Fruit fly (Drosophila melanogaster) whole organism, embryonic: ENCODE results near the gene CG18234.

ENCODE experiments used
- B-H1 ChIP-seq: fragments of 200-800 bp; sonication (Bioruptor generic); IDR thresholded peaks from 3 replicates; pipeline ENCODE4 v1.3.6; 2022; ENCODE audit warnings: missing biosample characterization, missing genetic modification characterization
- Bgb ChIP-seq: fragments of 200-800 bp; sonication (Bioruptor generic); IDR thresholded peaks from 2 replicates; pipeline ENCODE4 v1.3.6; 2022; ENCODE audit warnings: missing biosample characterization, missing genetic modification characterization; ENCODE audit not compliant: partially characterized antibody
- CG10979 ChIP-seq: fragments of 200-800 bp; sonication (Bioruptor generic); optimal IDR thresholded peaks from 2 replicates; lab custom pipeline; 2018; ENCODE audit warnings: missing biosample characterization, mild to moderate bottlenecking, missing genetic modification characterization, moderate library complexity
- CG11695 ChIP-seq: fragments of 200-800 bp; sonication (Bioruptor generic); IDR thresholded peaks from 3 replicates; pipeline ENCODE4 v1.3.6; 2022; ENCODE audit warnings: missing biosample characterization, missing genetic modification characterization
- CG12104 ChIP-seq: fragments of 200-800 bp; sonication (Bioruptor generic); optimal IDR thresholded peaks from 3 replicates; lab custom pipeline; 2016; ENCODE audit warnings: missing biosample characterization, missing genetic modification characterization
- CG12219 ChIP-seq: fragments of 200-800 bp; sonication (Bioruptor generic); optimal IDR thresholded peaks from 3 replicates; lab custom pipeline; 2018; ENCODE audit warnings: missing biosample characterization, mild to moderate bottlenecking, missing genetic modification characterization
- CG1233 ChIP-seq: fragments of 200-800 bp; sonication (Bioruptor generic); optimal IDR thresholded peaks from 4 replicates; lab custom pipeline; 2018; ENCODE audit warnings: missing biosample characterization, mild to moderate bottlenecking, missing genetic modification characterization
- CG12659 ChIP-seq: fragments of 200-800 bp; sonication (Bioruptor generic); optimal IDR thresholded peaks from 3 replicates; lab custom pipeline; 2017; ENCODE audit warnings: mild to moderate bottlenecking, missing biosample characterization, missing genetic modification reagents, missing genetic modification characterization
- CG13296 ChIP-seq: fragments of 200-800 bp; sonication (Bioruptor generic); optimal IDR thresholded peaks from 3 replicates; lab custom pipeline; 2018; ENCODE audit warnings: missing biosample characterization, mild to moderate bottlenecking, missing genetic modification characterization
- CG1529 ChIP-seq: fragments of 200-800 bp; sonication (Bioruptor generic); optimal IDR thresholded peaks from 3 replicates; lab custom pipeline; 2018; ENCODE audit warnings: missing biosample characterization, missing genetic modification characterization
- CG16813 ChIP-seq: fragments of 200-800 bp; sonication (Bioruptor generic); IDR thresholded peaks from 3 replicates; pipeline ENCODE4 v1.3.6; 2022; ENCODE audit warnings: missing biosample characterization, missing genetic modification characterization; ENCODE audit not compliant: partially characterized antibody
- CG17612 ChIP-seq: fragments of 200-800 bp; sonication (Bioruptor generic); IDR thresholded peaks from 2 replicates; pipeline ENCODE4 v1.3.6; 2022; ENCODE audit warnings: missing biosample characterization, missing genetic modification characterization
- CG17829 ChIP-seq: fragments of 200-800 bp; optimal IDR thresholded peaks from 2 replicates; lab custom pipeline; 2019; ENCODE audit warnings: missing biosample characterization, mild to moderate bottlenecking, missing genetic modification characterization, moderate library complexity
- CG2129 ChIP-seq: fragments of 200-800 bp; sonication (Bioruptor generic); IDR thresholded peaks from 2 replicates; pipeline ENCODE4 v1.3.6; 2022; ENCODE audit warnings: missing biosample characterization, missing genetic modification characterization; ENCODE audit not compliant: partially characterized antibody
- CG32767 ChIP-seq: fragments of 200-800 bp; sonication (Bioruptor generic); IDR thresholded peaks from 2 replicates; pipeline ENCODE4 v1.3.6; 2022; ENCODE audit warnings: missing biosample characterization, missing genetic modification characterization
- CG3281 ChIP-seq: fragments of 200-800 bp; sonication (Bioruptor generic); optimal IDR thresholded peaks from 3 replicates; lab custom pipeline; 2017; ENCODE audit warnings: missing biosample characterization, mild to moderate bottlenecking, missing genetic modification characterization
- CG4730 ChIP-seq: fragments of 200-800 bp; sonication (Bioruptor generic); IDR thresholded peaks from 2 replicates; pipeline ENCODE4 v1.3.6; 2022; ENCODE audit warnings: missing biosample characterization, missing genetic modification characterization
- CG6813 ChIP-seq: fragments of 200-800 bp; sonication (Bioruptor generic); optimal IDR thresholded peaks from 2 replicates; lab custom pipeline; 2017; ENCODE audit warnings: missing biosample characterization, missing genetic modification characterization, mild to moderate bottlenecking, moderate library complexity, missing genetic modification reagents
- CG9932 ChIP-seq: fragments of 200-800 bp; sonication (Bioruptor generic); IDR thresholded peaks from 2 replicates; pipeline ENCODE4 v1.3.6; 2022; ENCODE audit warnings: missing biosample characterization, missing genetic modification characterization
- CkIIα-i1 ChIP-seq: fragments of 200-800 bp; sonication (Bioruptor generic); IDR thresholded peaks from 2 replicates; pipeline ENCODE4 v1.3.6; 2022; ENCODE audit warnings: missing biosample characterization, missing genetic modification characterization
- CoRest ChIP-seq: fragments of 200-800 bp; sonication (Bioruptor generic); optimal IDR thresholded peaks from 3 replicates; lab custom pipeline; 2018; ENCODE audit warnings: missing biosample characterization, mild to moderate bottlenecking, missing genetic modification characterization, moderate library complexity
- D19B ChIP-seq: fragments of 200-800 bp; sonication (Bioruptor generic); optimal IDR thresholded peaks from 2 replicates; lab custom pipeline; 2017; ENCODE audit warnings: missing biosample characterization, mild to moderate bottlenecking, missing genetic modification characterization
- Elba2 ChIP-seq: fragments of 200-800 bp; sonication (Bioruptor generic); optimal IDR thresholded peaks from 3 replicates; lab custom pipeline; 2016; ENCODE audit warnings: missing biosample characterization, missing genetic modification characterization
- Fer2 ChIP-seq: fragments of 200-800 bp; sonication (Bioruptor generic); optimal IDR thresholded peaks from 2 replicates; lab custom pipeline; 2018; ENCODE audit warnings: missing biosample characterization, mild to moderate bottlenecking, missing genetic modification characterization, moderate library complexity
- GATAe ChIP-seq: fragments of 200-800 bp; sonication (Bioruptor generic); conservative IDR thresholded peaks from 2 replicates; pipeline ENCODE4 v1.3.6; 2022; ENCODE audit warnings: missing biosample characterization, missing genetic modification characterization
- Gug ChIP-seq: fragments of 200-800 bp; sonication (Bioruptor generic); IDR thresholded peaks from 4 replicates; pipeline ENCODE4 v1.3.6; 2022; ENCODE audit warnings: missing biosample characterization, missing genetic modification characterization
- H15 ChIP-seq: fragments of 200-800 bp; sonication (Bioruptor generic); IDR thresholded peaks from 3 replicates; pipeline ENCODE4 v1.3.6; 2022; ENCODE audit warnings: missing biosample characterization, missing genetic modification characterization
- HLH54F ChIP-seq: fragments of 200-800 bp; sonication (Bioruptor generic); optimal IDR thresholded peaks from 3 replicates; lab custom pipeline; 2016; ENCODE audit warnings: missing biosample characterization, missing genetic modification characterization
- Hr3 ChIP-seq: fragments of 200-800 bp; sonication (Bioruptor generic); optimal IDR thresholded peaks from 3 replicates; lab custom pipeline; 2016; ENCODE audit warnings: missing biosample characterization, missing genetic modification characterization
- Hr39 ChIP-seq: fragments of >200 bp; optimal IDR thresholded peaks from 2 replicates; lab custom pipeline; 2017
- Jarid2 ChIP-seq: fragments of 200-800 bp; sonication (Bioruptor generic); optimal IDR thresholded peaks from 3 replicates; lab custom pipeline; 2017; ENCODE audit warnings: mild to moderate bottlenecking, missing biosample characterization, missing genetic modification reagents, missing genetic modification characterization
- MTF-1 ChIP-seq: fragments of 200-800 bp; sonication (Bioruptor generic); optimal IDR thresholded peaks from 2 replicates; lab custom pipeline; 2018; ENCODE audit warnings: missing biosample characterization, mild to moderate bottlenecking, missing genetic modification characterization, borderline replicate concordance
- Max ChIP-seq: fragments of 200-800 bp; sonication (Bioruptor generic); optimal IDR thresholded peaks from 2 replicates; lab custom pipeline; 2016; ENCODE audit warnings: missing biosample characterization, mild to moderate bottlenecking, missing genetic modification characterization
- Ptx1 ChIP-seq: fragments of 200-800 bp; sonication (Bioruptor generic); IDR thresholded peaks from 2 replicates; pipeline ENCODE4 v1.3.6; 2022; ENCODE audit warnings: missing biosample characterization, missing genetic modification characterization
- Sry-β ChIP-seq: fragments of 200-800 bp; sonication (Bioruptor generic); optimal IDR thresholded peaks from 2 replicates; lab custom pipeline; 2018; ENCODE audit warnings: missing biosample characterization, mild to moderate bottlenecking, missing genetic modification characterization, moderate library complexity
- ase ChIP-seq: fragments of 200-800 bp; sonication (Bioruptor generic); IDR thresholded peaks from 3 replicates; pipeline ENCODE4 v1.3.6; 2022; ENCODE audit warnings: missing biosample characterization, missing genetic modification characterization
- bbx ChIP-seq: fragments of 200-800 bp; sonication (Bioruptor generic); IDR thresholded peaks from 2 replicates; pipeline ENCODE4 v1.3.6; 2022; ENCODE audit warnings: missing biosample characterization, missing genetic modification characterization; ENCODE audit not compliant: partially characterized antibody
- crc ChIP-seq: fragments of 200-800 bp; sonication (Bioruptor generic); optimal IDR thresholded peaks from 2 replicates; lab custom pipeline; 2016; ENCODE audit warnings: missing biosample characterization, missing genetic modification characterization
- ewg ChIP-seq: fragments of 200-800 bp; sonication (Bioruptor generic); optimal IDR thresholded peaks from 3 replicates; lab custom pipeline; 2017; ENCODE audit warnings: mild to moderate bottlenecking, missing biosample characterization, missing genetic modification reagents, missing genetic modification characterization
- jumu ChIP-seq: fragments of 200-800 bp; sonication (Bioruptor generic); optimal IDR thresholded peaks from 3 replicates; lab custom pipeline; 2016; ENCODE audit warnings: missing biosample characterization, missing genetic modification characterization
- kah ChIP-seq: fragments of 200-800 bp; sonication (Bioruptor generic); optimal IDR thresholded peaks from 2 replicates; lab custom pipeline; 2018; ENCODE audit warnings: missing biosample characterization, mild to moderate bottlenecking, missing genetic modification characterization
- lilli ChIP-seq: fragments of 200-800 bp; sonication (Bioruptor generic); optimal IDR thresholded peaks from 3 replicates; lab custom pipeline; 2016; ENCODE audit warnings: missing biosample characterization, missing genetic modification characterization
- mirr ChIP-seq: fragments of 200-800 bp; sonication (Bioruptor generic); optimal IDR thresholded peaks from 3 replicates; lab custom pipeline; 2018; ENCODE audit warnings: missing biosample characterization, mild to moderate bottlenecking, missing genetic modification characterization
- odd ChIP-seq: fragments of 200-800 bp; sonication (Bioruptor generic); optimal IDR thresholded peaks from 2 replicates; lab custom pipeline; 2017; ENCODE audit warnings: missing biosample characterization, mild to moderate bottlenecking, missing genetic modification characterization
- otp ChIP-seq: fragments of 200-800 bp; sonication (Bioruptor generic); IDR thresholded peaks from 3 replicates; pipeline ENCODE4, ENCODE4 v1.3.6; 2022; ENCODE audit warnings: missing biosample characterization, missing genetic modification characterization
- phol ChIP-seq: fragments of 200-800 bp; sonication (Bioruptor generic); optimal IDR thresholded peaks from 3 replicates; lab custom pipeline; 2018; ENCODE audit warnings: missing biosample characterization, mild to moderate bottlenecking, missing genetic modification characterization, moderate library complexity
- pita ChIP-seq: fragments of 200-800 bp; sonication (Bioruptor generic); optimal IDR thresholded peaks from 2 replicates; lab custom pipeline; 2017; ENCODE audit warnings: missing biosample characterization, mild to moderate bottlenecking, missing genetic modification characterization
- sens-2 ChIP-seq: fragments of 200-800 bp; sonication (Bioruptor generic); IDR thresholded peaks from 2 replicates; pipeline ENCODE4 v1.3.6; 2022; ENCODE audit warnings: missing biosample characterization, missing genetic modification characterization
- slbo ChIP-seq: fragments of 200-800 bp; sonication (Bioruptor generic); IDR thresholded peaks from 2 replicates; pipeline ENCODE4 v1.3.6; 2022; ENCODE audit warnings: missing biosample characterization, missing genetic modification characterization
- sob ChIP-seq: fragments of 200-800 bp; sonication (Bioruptor generic); IDR thresholded peaks from 2 replicates; pipeline ENCODE4 v1.3.6; 2022; ENCODE audit warnings: missing biosample characterization, missing genetic modification characterization
- tx ChIP-seq: fragments of 200-800 bp; sonication (Bioruptor generic); optimal IDR thresholded peaks from 2 replicates; lab custom pipeline; 2016; ENCODE audit warnings: missing biosample characterization, missing genetic modification characterization

The CG18234 gene

dm6 chr3L:18617893-18618577 is 14.8 kb downstream of the CG18234 start, which contains the start of the genes CG13380 and CG4174 (continued):
- TF ChIP-seq bbx (GFP tag; lab: Robert Waterston, UW) (peak; percentile 93), Gug (GFP tag; lab: Robert Waterston, UW) (0 out of 4 replicates have a peak, but pooled peaks have one; percentile 9), sens-2 (GFP tag; lab: Robert Waterston, UW) (no peak), Hr3 (GFP tag; lab: Kevin White, UChicago) (no peak), CG2129 (GFP tag; lab: Robert Waterston, UW) (no peak), CG11695 (GFP tag; lab: Robert Waterston, UW) (no peak), CG1529 (no peak), MTF-1 (no peak), CG4730 (no peak), Bgb (peak; percentile 90), CG16813 (peak; percentile 92), lilli (GFP tag; lab: Kevin White, UChicago) (no peak), CG17829 (tag; lab: Kevin White, UChicago) (no peak), CG6813 (GFP tag; lab: Kevin White, UChicago) (no peak), CkIIα-i1 (GFP tag; lab: Robert Waterston, UW) (no peak), ase (no peak), pita (GFP tag; lab: Kevin White, UChicago) (peak; percentile 84), Max (GFP tag; lab: Kevin White, UChicago) (no peak), Sry-β (GFP tag; lab: Kevin White, UChicago) (no peak), Ptx1 (GFP tag; lab: Robert Waterston, UW) (no peak), CG1233 (GFP tag; lab: Kevin White, UChicago) (peak; percentile 21), CG17612 (GFP tag; lab: Robert Waterston, UW) (no peak), CG9932 (no peak), CG12219 (GFP tag; lab: Kevin White, UChicago) (no peak), sob (0 out of 2 replicates have a peak, but pooled peaks have one; percentile 30), kah (GFP tag; lab: Kevin White, UChicago) (no peak), crc (GFP tag; lab: Kevin White, UChicago) (no peak), CG10979 (tag; lab: Kevin White, UChicago) (no peak), CoRest (tag; lab: Kevin White, UChicago) (no peak), Jarid2 (GFP tag; lab: Kevin White, UChicago) (no peak), jumu (GFP tag; lab: Kevin White, UChicago) (no peak), Hr39 (no peak), Fer2 (no peak), D19B (no peak), Elba2 (peak; percentile 96), mirr (GFP tag; lab: Kevin White, UChicago) (no peak), GATAe (GFP tag; lab: Robert Waterston, UW) (no peak), ewg (GFP tag; lab: Kevin White, UChicago) (no peak), tx (GFP tag; lab: Kevin White, UChicago) (no peak), CG12659 (GFP tag; lab: Kevin White, UChicago) (no peak), CG3281 (GFP tag; lab: Kevin White, UChicago) (no peak), H15 (GFP tag; lab: Robert Waterston, UW) (no peak), otp (GFP tag; lab: Robert Waterston, UW) (no peak), CG12104 (GFP tag; lab: Kevin White, UChicago) (no peak), odd (GFP tag; lab: Kevin White, UChicago) (no peak), CG32767 (GFP tag; lab: Robert Waterston, UW) (no peak), phol (tag; lab: Kevin White, UChicago) (peak; percentile 3), B-H1 (GFP tag; lab: Robert Waterston, UW) (no peak), HLH54F (no peak), slbo (GFP tag; lab: Robert Waterston, UW) (no peak), CG13296 (GFP tag; lab: Kevin White, UChicago) (no peak)
